Fruit fly (Drosophila melanogaster): ENCODE measurements around the gene CG5004.
A peak's percentile ranks its signal among the peaks of the same experiment; 100 is the strongest.

The CG5004 gene

dm6 chrX:17159819-17160218 lies 52.4 kb downstream of the CG5004 start, which contains the start of gene baz (continued):
- TF ChIP-seq Dip3 (GFP tag; optimal IDR thresholded peaks at IDR 0.05) (no peak), fd96Cb (tag; optimal IDR thresholded peaks at IDR 0.05) (no peak), az2 (GFP tag; optimal IDR thresholded peaks at IDR 0.05) (no peak), zfh2 (GFP tag; optimal IDR thresholded peaks at IDR 0.05) (no peak), CG12071 (GFP tag; optimal IDR thresholded peaks at IDR 0.05) (no peak), CG12659 (GFP tag; optimal IDR thresholded peaks at IDR 0.05) (peak; percentile 53), inv (GFP tag; IDR thresholded peaks at IDR 0.05; ENCODE audit: partially characterized antibody) (peak; percentile 80), CHES-1-like (GFP tag; optimal IDR thresholded peaks at IDR 0.05) (peak; percentile 22), Med (GFP tag) (peak; percentile 66), ci (GFP tag; IDR thresholded peaks at IDR 0.05) (peak; percentile 60; the same call in 2 of the 3 replicates), Hr39 (optimal IDR thresholded peaks at IDR 0.05) (no peak), Blimp-1 (GFP tag; optimal IDR thresholded peaks at IDR 0.05) (no peak), H15 (GFP tag; IDR thresholded peaks at IDR 0.05) (no peak), CG32767 (GFP tag; IDR thresholded peaks at IDR 0.05) (no peak), corto (GFP tag; optimal IDR thresholded peaks at IDR 0.05) (no peak), Fer2 (tag; optimal IDR thresholded peaks at IDR 0.05) (no peak), Aef1 (GFP tag; IDR thresholded peaks at IDR 0.05) (peak; percentile 83), trh (GFP tag; optimal IDR thresholded peaks at IDR 0.05) (no peak), Hr3 (GFP tag; optimal IDR thresholded peaks at IDR 0.05) (no peak), CG3065 (GFP tag; optimal IDR thresholded peaks at IDR 0.05) (no peak), CG14050 (GFP tag; IDR thresholded peaks at IDR 0.05) (no peak), CG15601 (tag; optimal IDR thresholded peaks at IDR 0.05) (no peak), cas (GFP tag; IDR thresholded peaks at IDR 0.05) (no peak), Max (GFP tag; optimal IDR thresholded peaks at IDR 0.05) (no peak), bab2 (GFP tag; optimal IDR thresholded peaks at IDR 0.05) (no peak), CG4328 (GFP tag; optimal IDR thresholded peaks at IDR 0.05) (no peak), CG10147 (GFP tag; optimal IDR thresholded peaks at IDR 0.05) (no peak), Elba2 (GFP tag; optimal IDR thresholded peaks at IDR 0.05) (no peak), CG4282 (GFP tag; optimal IDR thresholded peaks at IDR 0.05) (no peak), bowl (GFP tag; IDR thresholded peaks at IDR 0.05) (no peak), CG12236 (GFP tag; optimal IDR thresholded peaks at IDR 0.05) (no peak), Six4 (GFP tag; optimal IDR thresholded peaks at IDR 0.05) (no peak), Scr (GFP tag; IDR thresholded peaks at IDR 0.05; ENCODE audit: partially characterized antibody) (peak; percentile 85), CG7556 (GFP tag; optimal IDR thresholded peaks at IDR 0.05) (no peak), CG9932 (GFP tag; IDR thresholded peaks at IDR 0.05) (peak; percentile 35; the same call in 1 of the 2 replicates), pfk (GFP tag; optimal IDR thresholded peaks at IDR 0.05) (no peak), Xrp1 (GFP tag; IDR thresholded peaks at IDR 0.05) (no peak), CG11398 (GFP tag; optimal IDR thresholded peaks at IDR 0.05) (no peak), BEAF-32 (GFP tag; optimal IDR thresholded peaks at IDR 0.05) (peak; percentile 90), CG42726 (GFP tag; IDR thresholded peaks at IDR 0.05; ENCODE audit: partially characterized antibody) (peak; percentile 90), stwl (tag; optimal IDR thresholded peaks at IDR 0.05) (peak; percentile 31), hth (optimal IDR thresholded peaks at IDR 0.05) (no peak), zen2 (GFP tag; IDR thresholded peaks at IDR 0.05; ENCODE audit: partially characterized antibody) (peak; percentile 83), NFAT (GFP tag; IDR thresholded peaks at IDR 0.05) (no peak), pnt (GFP tag; optimal IDR thresholded peaks at IDR 0.05) (no peak), CG18011 (GFP tag; optimal IDR thresholded peaks at IDR 0.05) (no peak), Sry-δ (GFP tag; optimal IDR thresholded peaks at IDR 0.05) (peak; percentile 94), Nf-YC (tag; optimal IDR thresholded peaks at IDR 0.05) (no peak), CG15011 (GFP tag; optimal IDR thresholded peaks at IDR 0.05) (no peak), tup (GFP tag; optimal IDR thresholded peaks at IDR 0.05) (no peak), CG11093 (GFP tag; IDR thresholded peaks at IDR 0.05) (no peak), CG2202 (tag; optimal IDR thresholded peaks at IDR 0.05) (no peak)

Measured in whole organism, embryonic.